Fruit fly (Drosophila melanogaster): ENCODE measurements around the gene Srp72.

Srp72 gene

DNA sequence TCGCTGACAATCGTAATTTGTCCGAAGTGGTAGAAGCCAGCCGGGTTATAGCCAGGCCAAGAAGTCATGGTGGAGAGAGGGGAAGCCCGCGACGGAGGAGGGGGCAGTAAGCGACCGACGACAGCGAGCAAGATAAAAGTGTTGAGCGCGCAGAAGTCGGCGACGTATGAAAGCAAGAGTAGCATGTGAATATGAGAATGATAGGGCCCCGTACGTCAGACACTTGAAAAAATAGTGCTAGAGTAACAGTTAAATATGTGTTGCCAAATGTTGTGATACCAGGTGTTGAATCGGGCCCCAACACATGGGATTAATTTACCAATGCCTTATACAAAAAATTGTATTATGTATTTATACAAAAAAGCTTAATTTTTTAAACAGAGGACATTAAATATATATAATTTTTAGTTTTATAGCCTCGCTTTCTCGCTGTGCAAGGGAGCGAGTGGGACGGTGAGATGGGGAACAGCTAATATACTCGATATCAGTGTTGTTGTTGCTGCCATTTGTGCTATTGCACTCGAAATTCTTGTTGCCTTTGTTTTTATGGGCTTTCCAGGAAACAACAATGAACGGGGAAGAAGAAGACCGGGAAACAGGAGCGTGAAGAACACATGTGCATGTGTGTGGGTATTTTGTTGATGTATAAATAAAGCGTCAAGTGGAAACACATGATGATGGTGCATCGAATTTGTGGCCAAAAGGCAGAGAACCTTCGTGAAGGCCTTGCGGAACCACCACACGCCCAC, 38.5 kb upstream of the Srp72 start (continued):
- peak; percentile 80 for TF ChIP-seq CG30431 (GFP tag; optimal IDR thresholded peaks at IDR 0.05)
- no peak for TF ChIP-seq da (GFP tag; optimal IDR thresholded peaks at IDR 0.05)
- TF ChIP-seq D (optimal IDR thresholded peaks at IDR 0.05): no peak
- TF ChIP-seq D (GFP tag; optimal IDR thresholded peaks at IDR 0.05): peak; percentile 85
- no peak for TF ChIP-seq disco-r (GFP tag; optimal IDR thresholded peaks at IDR 0.05)
- no peak for TF ChIP-seq fu2 (GFP tag; optimal IDR thresholded peaks at IDR 0.05)
- TF ChIP-seq Mad (GFP tag; optimal IDR thresholded peaks at IDR 0.05): peak; percentile 46
- TF ChIP-seq yki (optimal IDR thresholded peaks at IDR 0.05): no peak
- peak; percentile 97 for TF ChIP-seq zf30C (GFP tag; optimal IDR thresholded peaks at IDR 0.05)
- no peak for TF ChIP-seq Dad (GFP tag; optimal IDR thresholded peaks at IDR 0.05)
- no peak for TF ChIP-seq Lpt (GFP tag; optimal IDR thresholded peaks at IDR 0.05)
- TF ChIP-seq ftz-f1 (GFP tag; optimal IDR thresholded peaks at IDR 0.05): no peak
- TF ChIP-seq CG12769 (tag; optimal IDR thresholded peaks at IDR 0.05): peak; percentile 39
- TF ChIP-seq Xrp1 (GFP tag; IDR thresholded peaks at IDR 0.05): peak; percentile 87
- peak; percentile 76 to 91 for TF ChIP-seq bsh (GFP tag; optimal IDR thresholded peaks at IDR 0.05)
- TF ChIP-seq NFAT (GFP tag; IDR thresholded peaks at IDR 0.05): peak; percentile 33; the same call in 1 of the 2 replicates
- TF ChIP-seq CG13775 (GFP tag; optimal IDR thresholded peaks at IDR 0.05): peak; percentile 81
- TF ChIP-seq CG1024 (GFP tag; IDR thresholded peaks at IDR 0.05): 0 out of 2 replicates have a peak, but pooled peaks have one; percentile 46
- TF ChIP-seq usp (GFP tag; optimal IDR thresholded peaks at IDR 0.05): no peak
- 0 out of 3 replicates have a peak, but pooled peaks have one; percentile 5 for TF ChIP-seq CG6791 (GFP tag; IDR thresholded peaks at IDR 0.05; ENCODE audit: partially characterized antibody)
- TF ChIP-seq fd3F (GFP tag; optimal IDR thresholded peaks at IDR 0.05): peak; percentile 77
- peak; percentile 90 for TF ChIP-seq nmo (GFP tag; optimal IDR thresholded peaks at IDR 0.05)
- peak; percentile 92 for TF ChIP-seq CG17829 (tag; optimal IDR thresholded peaks at IDR 0.05)
- TF ChIP-seq CG10543 (GFP tag; optimal IDR thresholded peaks at IDR 0.05): peak; percentile 90
- TF ChIP-seq CG11093 (GFP tag; IDR thresholded peaks at IDR 0.05): peak; percentile 67; the same call in 2 of the 3 replicates
- peak; percentile 25; the same call in 1 of the 2 replicates for TF ChIP-seq cas (GFP tag; IDR thresholded peaks at IDR 0.05)
- TF ChIP-seq Atf3 (GFP tag; optimal IDR thresholded peaks at IDR 0.05): peak; percentile 18
- peak; percentile 54 for TF ChIP-seq CG16863 (GFP tag; optimal IDR thresholded peaks at IDR 0.05)
- TF ChIP-seq gsb-n (tag; optimal IDR thresholded peaks at IDR 0.05): peak; percentile 71
- peak; percentile 59; the same call in 3 of the 4 replicates for TF ChIP-seq chinmo (GFP tag; IDR thresholded peaks at IDR 0.05; ENCODE audit: partially characterized antibody)
- peak; percentile 85 for TF ChIP-seq tin (GFP tag; optimal IDR thresholded peaks at IDR 0.05)
- peak; percentile 89 for TF ChIP-seq Fer3 (tag; optimal IDR thresholded peaks at IDR 0.05)
- TF ChIP-seq CG11085 (GFP tag; IDR thresholded peaks at IDR 0.05): peak; percentile 66
- TF ChIP-seq CG43689 (GFP tag; IDR thresholded peaks at IDR 0.05): peak; percentile 37; the same call in 1 of the 2 replicates
- TF ChIP-seq BEAF-32 (GFP tag; optimal IDR thresholded peaks at IDR 0.05): no peak
- TF ChIP-seq Hr3 (GFP tag; optimal IDR thresholded peaks at IDR 0.05): peak; percentile 83
- peak; percentile 86 for TF ChIP-seq ind (GFP tag; optimal IDR thresholded peaks at IDR 0.05)
- TF ChIP-seq CG13287 (GFP tag; IDR thresholded peaks at IDR 0.05; ENCODE audit: partially characterized antibody): no peak; the same call in 1 of the 2 replicates
- TF ChIP-seq CG1529 (GFP tag; optimal IDR thresholded peaks at IDR 0.05): peak; percentile 77
- peak; percentile 47 for TF ChIP-seq CG7987 (GFP tag; optimal IDR thresholded peaks at IDR 0.05)
- peak; percentile 87 for TF ChIP-seq CG16815 (GFP tag; optimal IDR thresholded peaks at IDR 0.05)
- peak; percentile 70 for TF ChIP-seq tup (GFP tag; optimal IDR thresholded peaks at IDR 0.05)
- peak; percentile 84 for TF ChIP-seq CG12104 (GFP tag; optimal IDR thresholded peaks at IDR 0.05)
- peak; percentile 74 for TF ChIP-seq CG14050 (GFP tag; IDR thresholded peaks at IDR 0.05)
- TF ChIP-seq dan (GFP tag; IDR thresholded peaks at IDR 0.05): peak; percentile 62; the same call in 1 of the 2 replicates
- TF ChIP-seq CG18599 (GFP tag; optimal IDR thresholded peaks at IDR 0.05): peak; percentile 92
- TF ChIP-seq aop (GFP tag; IDR thresholded peaks at IDR 0.05): no peak
- TF ChIP-seq CG17912 (GFP tag; optimal IDR thresholded peaks at IDR 0.05): no peak
- TF ChIP-seq Scr (GFP tag; IDR thresholded peaks at IDR 0.05; ENCODE audit: partially characterized antibody): no peak
